Worm (Caenorhabditis elegans) whole organism, late embryonic: ENCODE measurements around the gene egl-19.

Source experiments
- F13H6.1 ChIP-seq: sonication (generic microtip); optimal IDR thresholded peaks from 2 replicates; lab custom pipeline; 2016; ENCODE audit warnings: missing genetic modification characterization, missing compliant biosample characterization
- ama-1 ChIP-seq: fragments of 150-350 bp; optimal IDR thresholded peaks from 2 replicates; lab custom pipeline; 2014
- che-1 ChIP-seq: sonication (generic microtip); optimal IDR thresholded peaks from 2 replicates; lab custom pipeline; 2016; ENCODE audit warnings: mild to moderate bottlenecking, missing genetic modification characterization, missing compliant biosample characterization
- dve-1 ChIP-seq: sonication (generic microtip); optimal IDR thresholded peaks from 2 replicates; lab custom pipeline; 2017; ENCODE audit warnings: antibody characterized with exemption, mild to moderate bottlenecking, missing genetic modification characterization, missing compliant biosample characterization
- elt-2 ChIP-seq: sonication (generic microtip); optimal IDR thresholded peaks from 2 replicates; lab custom pipeline; 2016; ENCODE audit warnings: missing genetic modification reagents, missing genetic modification characterization, missing compliant biosample characterization
- gmeb-2 ChIP-seq: sonication (generic microtip); optimal IDR thresholded peaks from 2 replicates; lab custom pipeline; 2016; ENCODE audit warnings: missing genetic modification characterization, inconsistent platforms, missing compliant biosample characterization
- hlh-6 ChIP-seq: sonication (generic microtip); optimal IDR thresholded peaks from 2 replicates; lab custom pipeline; 2016; ENCODE audit warnings: missing genotype, missing genetic modification characterization, missing compliant biosample characterization
- mec-3 ChIP-seq: sonication (generic microtip); optimal IDR thresholded peaks from 2 replicates; lab custom pipeline; 2016; ENCODE audit warnings: borderline replicate concordance, missing genetic modification characterization, missing compliant biosample characterization
- nhr-232 ChIP-seq: sonication (generic microtip); optimal IDR thresholded peaks from 2 replicates; lab custom pipeline; 2016; ENCODE audit warnings: missing genetic modification characterization, missing compliant biosample characterization
- pqm-1 ChIP-seq: sonication (generic microtip); optimal IDR thresholded peaks from 2 replicates; lab custom pipeline; 2016; ENCODE audit warnings: missing genetic modification characterization, missing compliant biosample characterization
- sdc-2 ChIP-seq: sonication (generic microtip); optimal IDR thresholded peaks from 2 replicates; lab custom pipeline; 2016; ENCODE audit warnings: missing genotype, missing genetic modification characterization, missing compliant biosample characterization
- ttx-3 ChIP-seq: sonication (generic microtip); optimal IDR thresholded peaks from 2 replicates; lab custom pipeline; 2016; ENCODE audit warnings: missing genetic modification reagents, missing genetic modification characterization, missing compliant biosample characterization
- unc-86 ChIP-seq: sonication (generic microtip); optimal IDR thresholded peaks from 2 replicates; lab custom pipeline; 2016; ENCODE audit warnings: missing genetic modification characterization, missing compliant biosample characterization

DNA sequence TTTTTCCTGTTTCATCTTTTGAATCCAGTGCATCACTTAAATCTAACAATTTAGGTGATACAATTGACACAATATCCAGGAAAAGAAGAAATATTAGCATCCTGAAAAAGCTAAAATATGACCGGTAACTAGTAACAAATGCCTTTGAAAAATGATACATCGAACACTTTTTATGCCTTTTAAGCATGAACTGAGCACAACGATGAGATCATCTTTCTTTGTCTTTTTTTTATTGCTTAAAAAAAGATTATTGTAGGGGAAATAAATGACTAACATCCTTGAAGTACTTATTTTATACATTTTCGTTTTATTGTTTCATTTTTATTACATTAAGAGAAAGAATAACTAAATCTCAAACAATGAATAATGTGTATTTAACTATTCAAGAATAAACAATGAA lies 60.5 kb downstream of the egl-19 start, which contains the start of gene F13B6.3:
- TF ChIP-seq sdc-2 (tag; lab: Kevin White, UChicago), result no peak
- TF ChIP-seq dve-1 (tag; lab: Kevin White, UChicago), result no peak
- no peak for TF ChIP-seq mec-3 (tag; lab: Kevin White, UChicago)
- TF ChIP-seq che-1, result no peak
- TF ChIP-seq elt-2, result no peak
- TF ChIP-seq F13H6.1 (tag; lab: Kevin White, UChicago), result no peak
- no peak for TF ChIP-seq unc-86 (tag; lab: Kevin White, UChicago)
- no peak for TF ChIP-seq hlh-6 (tag; lab: Kevin White, UChicago)
- no peak for TF ChIP-seq pqm-1 (tag; lab: Kevin White, UChicago)
- no peak for TF ChIP-seq ama-1 (lab: Kevin White, UChicago)
- TF ChIP-seq ttx-3 (tag; lab: Kevin White, UChicago), result no peak
- no peak for TF ChIP-seq gmeb-2 (tag; lab: Kevin White, UChicago)
- no peak for TF ChIP-seq nhr-232 (tag; lab: Kevin White, UChicago)
